Worm (Caenorhabditis elegans) whole organism, L1 larva: ENCODE data around the gene ceh-86.

Experiments
- aha-1 ChIP-seq: fragments of 150-350 bp; optimal IDR thresholded peaks from 2 replicates; lab custom pipeline; 2014; ENCODE audit warnings: missing biosample characterization, missing genetic modification characterization
- aly-2 ChIP-seq: fragments of 150-350 bp; optimal IDR thresholded peaks from 2 replicates; lab custom pipeline; 2014; ENCODE audit warnings: missing biosample characterization, missing genetic modification characterization
- ceh-82 ChIP-seq, 3 experiments: fragments of 150-350 bp in 1 of 3; sonication (generic microtip) in 2 of 3; optimal IDR thresholded peaks; 2 replicates each; lab custom pipeline; 2014 to 2017; ENCODE audit warnings: missing biosample characterization in 3 of 3, missing genetic modification characterization in 3 of 3
- egl-27 ChIP-seq, 2 experiments: fragments of 150-350 bp in 1 of 2; sonication (generic microtip); optimal IDR thresholded peaks; 3 replicates each; lab custom pipeline; 2017 to 2018; ENCODE audit warnings: missing biosample characterization in 2 of 2, missing genetic modification characterization in 2 of 2, missing genetic modification reagents in 2 of 2
- elt-2 ChIP-seq: sonication (generic microtip); optimal IDR thresholded peaks from 2 replicates; lab custom pipeline; 2016; ENCODE audit warnings: missing genetic modification characterization, mild to moderate bottlenecking, inconsistent platforms, missing compliant biosample characterization, missing genetic modification reagents
- irx-1 ChIP-seq: sonication (generic microtip); optimal IDR thresholded peaks from 2 replicates; lab custom pipeline; 2016; ENCODE audit warnings: missing genetic modification characterization, missing compliant biosample characterization
- lin-39 ChIP-seq: fragments of 150-350 bp; optimal IDR thresholded peaks from 2 replicates; lab custom pipeline; 2014; ENCODE audit warnings: missing biosample characterization, missing genetic modification reagents, missing genetic modification characterization
- nhr-12 ChIP-seq: sonication (generic microtip); optimal IDR thresholded peaks from 2 replicates; lab custom pipeline; 2017; ENCODE audit warnings: missing biosample characterization, missing genetic modification characterization
- nhr-237 ChIP-seq: fragments of 150-350 bp; optimal IDR thresholded peaks from 2 replicates; lab custom pipeline; 2014; ENCODE audit warnings: missing biosample characterization, missing genetic modification characterization
- nhr-28 ChIP-seq: fragments of 150-350 bp; optimal IDR thresholded peaks from 2 replicates; lab custom pipeline; 2014; ENCODE audit warnings: missing biosample characterization, missing genetic modification characterization
- pqm-1 ChIP-seq: sonication (generic microtip); optimal IDR thresholded peaks from 3 replicates; lab custom pipeline; 2017; ENCODE audit warnings: missing biosample characterization, missing genetic modification characterization
- skn-1 ChIP-seq: fragments of 150-350 bp; optimal IDR thresholded peaks from 2 replicates; lab custom pipeline; 2014; ENCODE audit warnings: missing biosample characterization, missing genetic modification characterization
- tbx-2 ChIP-seq: sonication (generic microtip); optimal IDR thresholded peaks from 2 replicates; lab custom pipeline; 2016; ENCODE audit warnings: missing genetic modification characterization, missing compliant biosample characterization
- tlp-1 ChIP-seq: fragments of 150-350 bp; optimal IDR thresholded peaks from 2 replicates; lab custom pipeline; 2014; ENCODE audit warnings: missing biosample characterization, missing genetic modification characterization

ce11 chrII:2450990-2451389 is 19.1 kb upstream of the ceh-86 start:
- TF ChIP-seq elt-2 (tag; lab: Kevin White, UChicago): peak; percentile 24
- TF ChIP-seq egl-27 (tag; optimal IDR thresholded peaks at IDR 0.05; lab: Kevin White, UChicago): no peak
- no peak for TF ChIP-seq lin-39 (tag; lab: Kevin White, UChicago)
- peak; percentile 5 for TF ChIP-seq skn-1 (tag; lab: Kevin White, UChicago)
- peak; percentile 81 for TF ChIP-seq irx-1 (tag; lab: Kevin White, UChicago)
- TF ChIP-seq pqm-1 (tag; lab: Kevin White, UChicago): no peak
- TF ChIP-seq aly-2: peak; percentile 29
- TF ChIP-seq tbx-2 (tag; lab: Kevin White, UChicago): peak; percentile 67
- no peak for TF ChIP-seq nhr-237 (tag; lab: Kevin White, UChicago)
- no peak for TF ChIP-seq aha-1 (tag; lab: Kevin White, UChicago)
- no peak for TF ChIP-seq nhr-28
- TF ChIP-seq ceh-82 (tag; optimal IDR thresholded peaks at IDR 0.05; lab: Kevin White, UChicago): peak in 2 of 3 experiments; percentile 24 to 31
- TF ChIP-seq nhr-12 (tag; lab: Kevin White, UChicago): no peak
- no peak for TF ChIP-seq tlp-1 (tag; lab: Kevin White, UChicago)
